Worm (Caenorhabditis elegans): ENCODE data around the gene ZK637.12.
A peak's percentile ranks its signal among the peaks of the same experiment; 100 is the strongest.

ZK637.12 gene

DNA sequence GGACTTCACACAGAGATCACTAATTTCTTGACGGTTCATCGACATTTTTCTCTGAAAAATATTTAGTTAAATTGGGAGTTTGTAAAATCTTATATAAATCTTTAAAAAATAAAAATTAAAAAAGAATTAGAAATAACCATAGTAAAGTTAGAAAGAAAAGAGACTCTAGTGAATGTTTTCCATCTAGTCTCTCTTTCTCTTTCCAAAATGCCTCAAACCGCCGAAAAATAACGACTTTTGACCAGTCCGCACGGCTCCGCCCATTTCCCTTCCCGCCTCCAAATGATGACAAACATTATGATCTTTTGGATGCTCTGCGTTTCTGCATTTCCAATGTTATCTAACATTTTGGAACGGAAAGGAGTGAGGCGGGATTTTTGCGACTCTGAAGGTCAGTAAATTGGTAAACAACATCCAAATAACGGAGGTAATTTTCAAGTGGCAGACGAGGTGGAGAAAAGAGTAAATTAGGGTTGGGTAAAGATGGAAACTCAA is 750 bp upstream of the ZK637.12 start, which contains the start of gene glb-1 (continued):
- TF ChIP-seq grh-1 (GFP tag; IDR thresholded peaks at IDR 0.05) = no peak
- TF ChIP-seq lsy-2 (tag; optimal IDR thresholded peaks at IDR 0.05) = peak; percentile 17
- no peak for TF ChIP-seq F16B12.6 (tag; optimal IDR thresholded peaks at IDR 0.05)
- TF ChIP-seq ama-1 (optimal IDR thresholded peaks at IDR 0.05) = no peak
- TF ChIP-seq nhr-28 (tag; optimal IDR thresholded peaks at IDR 0.05) = no peak
- TF ChIP-seq mdl-1 (tag; optimal IDR thresholded peaks at IDR 0.05) = no peak
- peak; percentile 3 for TF ChIP-seq nhr-71 (tag; optimal IDR thresholded peaks at IDR 0.05)
- no peak for TF ChIP-seq sptf-1 (tag; optimal IDR thresholded peaks at IDR 0.05)
- no peak for TF ChIP-seq nhr-90 (tag; optimal IDR thresholded peaks at IDR 0.05; ENCODE audit: poor library complexity)
- no peak for TF ChIP-seq nhr-19 (GFP tag; conservative IDR thresholded peaks at IDR 0.05)
- peak; percentile 35 for TF ChIP-seq mep-1 (tag; optimal IDR thresholded peaks at IDR 0.05)
- no peak for TF ChIP-seq hpl-2 (GFP tag; optimal IDR thresholded peaks at IDR 0.05)
- no peak for TF ChIP-seq hlh-4 (tag; optimal IDR thresholded peaks at IDR 0.05)
- no peak for TF ChIP-seq nhr-76 (tag; optimal IDR thresholded peaks at IDR 0.05)
- TF ChIP-seq ztf-11 (tag; optimal IDR thresholded peaks at IDR 0.05) = no peak
- TF ChIP-seq snpc-4 (tag; optimal IDR thresholded peaks at IDR 0.05) = no peak
- TF ChIP-seq pqm-1 (tag; optimal IDR thresholded peaks at IDR 0.05) = no peak
- peak; percentile 81 for TF ChIP-seq nhr-85 (tag)
- TF ChIP-seq lir-3 (tag; optimal IDR thresholded peaks at IDR 0.05; ENCODE audit: poor library complexity) = no peak
- peak; percentile 30 for TF ChIP-seq snu-23 (GFP tag; optimal IDR thresholded peaks at IDR 0.05)
- TF ChIP-seq elt-3 (tag; optimal IDR thresholded peaks at IDR 0.05) = peak in 1 of 6 experiments; percentile 3
- TF ChIP-seq pag-3 (tag; optimal IDR thresholded peaks at IDR 0.05; ENCODE audit: borderline replicate concordance, insufficient read depth) = no peak
- TF ChIP-seq ztf-4 (tag; optimal IDR thresholded peaks at IDR 0.05) = no peak
- no peak for TF ChIP-seq aly-2 (tag; optimal IDR thresholded peaks at IDR 0.05)
- no peak for TF ChIP-seq sup-37 (GFP tag; optimal IDR thresholded peaks at IDR 0.05)
- TF ChIP-seq fos-1 (tag; optimal IDR thresholded peaks at IDR 0.05) = no peak
- no peak for TF ChIP-seq mab-9 (GFP tag; IDR thresholded peaks at IDR 0.05)
- no peak for TF ChIP-seq rnt-1 (tag; optimal IDR thresholded peaks at IDR 0.05)

DNA sequence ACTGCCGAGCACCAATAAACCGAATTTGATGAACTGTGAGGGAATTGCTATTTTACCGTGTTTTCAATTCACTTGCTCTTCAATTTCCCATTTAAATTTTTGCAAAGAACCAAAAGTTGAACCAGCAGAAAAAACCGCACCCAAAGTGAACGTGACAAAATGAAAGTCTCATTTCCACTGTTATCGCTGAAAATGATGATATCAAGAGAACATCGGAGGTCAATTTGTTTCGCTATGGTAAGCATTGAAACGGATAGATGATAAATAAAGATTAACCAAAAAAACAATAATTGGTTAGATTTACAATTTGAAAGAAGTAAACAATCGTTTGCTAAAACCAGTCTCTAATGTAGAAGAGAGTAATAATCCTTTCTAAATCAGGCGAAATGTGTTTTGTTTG is 1.5 kb downstream of the ZK637.12 start:
- TF ChIP-seq fkh-8 (tag; optimal IDR thresholded peaks at IDR 0.05) (no peak), alr-1 (tag; optimal IDR thresholded peaks at IDR 0.05; ENCODE audit: borderline replicate concordance) (no peak), blmp-1 (tag; optimal IDR thresholded peaks at IDR 0.05) (peak; percentile 31), ceh-82 (tag; optimal IDR thresholded peaks at IDR 0.05) (no peak), zip-4 (GFP tag; optimal IDR thresholded peaks at IDR 0.05) (no peak), ztf-11 (tag; optimal IDR thresholded peaks at IDR 0.05) (no peak), ceh-88 (GFP tag; IDR thresholded peaks at IDR 0.05) (no peak), aly-2 (tag; optimal IDR thresholded peaks at IDR 0.05) (no peak), skn-1 (tag; optimal IDR thresholded peaks at IDR 0.05) (no peak), nhr-77 (tag; optimal IDR thresholded peaks at IDR 0.05) (no peak), pax-3 (tag; optimal IDR thresholded peaks at IDR 0.05) (no peak), nhr-85 (tag) (peak; percentile 51), zag-1 (tag; optimal IDR thresholded peaks at IDR 0.05) (no peak)

DNA sequence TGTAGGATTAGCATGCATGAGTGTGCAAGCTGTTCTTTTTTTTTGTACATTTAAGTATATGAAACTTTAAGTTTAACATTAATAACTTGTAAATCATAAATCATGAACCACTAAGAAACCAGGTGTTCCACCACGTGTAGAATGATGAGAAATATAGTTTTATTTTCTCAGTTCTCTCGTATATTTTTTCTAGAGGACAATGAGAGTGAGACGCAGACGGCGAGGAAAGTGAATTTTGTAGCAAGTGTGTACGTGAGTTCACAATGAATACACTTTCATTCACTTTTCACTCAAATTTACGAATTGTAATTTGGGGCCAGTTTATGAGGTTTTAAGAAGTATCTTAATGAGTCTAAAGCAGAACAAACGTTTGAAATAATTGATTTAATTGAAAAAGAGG is 2.5 kb downstream of the ZK637.12 start:
- TF ChIP-seq snu-23 (GFP tag; optimal IDR thresholded peaks at IDR 0.05) = peak; percentile 20
- peak in 2 of 3 experiments; percentile 6 to 26 for TF ChIP-seq dpl-1 (GFP tag; optimal IDR thresholded peaks at IDR 0.05)
- TF ChIP-seq rnt-1 (tag; optimal IDR thresholded peaks at IDR 0.05) = no peak
- no peak for TF ChIP-seq nhr-47 (tag; optimal IDR thresholded peaks at IDR 0.05)
- no peak for TF ChIP-seq C04F5.9 (tag; optimal IDR thresholded peaks at IDR 0.05)
- peak; percentile 87 for TF ChIP-seq blmp-1 (tag; optimal IDR thresholded peaks at IDR 0.05)
- peak; percentile 50 for TF ChIP-seq nhr-20 (tag; optimal IDR thresholded peaks at IDR 0.05)
- TF ChIP-seq lin-14 (GFP tag; optimal IDR thresholded peaks at IDR 0.05) = peak; percentile 62
- TF ChIP-seq pqm-1 (tag; optimal IDR thresholded peaks at IDR 0.05) = no peak
- TF ChIP-seq isw-1 (GFP tag; IDR thresholded peaks at IDR 0.05) = no peak
- no peak for TF ChIP-seq nhr-19 (GFP tag; conservative IDR thresholded peaks at IDR 0.05)
- TF ChIP-seq unc-62 (GFP tag; optimal IDR thresholded peaks at IDR 0.05) = no peak
- no peak for TF ChIP-seq aha-1 (tag; optimal IDR thresholded peaks at IDR 0.05)
- TF ChIP-seq aly-2 (tag; optimal IDR thresholded peaks at IDR 0.05) = no peak
- TF ChIP-seq nhr-71 (tag; optimal IDR thresholded peaks at IDR 0.05) = peak; percentile 13
- no peak for TF ChIP-seq ama-1 (optimal IDR thresholded peaks at IDR 0.05)
- no peak for TF ChIP-seq pag-3 (tag; optimal IDR thresholded peaks at IDR 0.05; ENCODE audit: borderline replicate concordance, insufficient read depth)
- TF ChIP-seq nhr-77 (tag; optimal IDR thresholded peaks at IDR 0.05) = no peak
- TF ChIP-seq nhr-90 (tag; optimal IDR thresholded peaks at IDR 0.05; ENCODE audit: poor library complexity) = no peak
- no peak for TF ChIP-seq ces-1 (GFP tag; optimal IDR thresholded peaks at IDR 0.05)
- TF ChIP-seq mep-1 (tag; optimal IDR thresholded peaks at IDR 0.05) = peak; percentile 33
- TF ChIP-seq vab-15 (tag; optimal IDR thresholded peaks at IDR 0.05) = no peak
- TF ChIP-seq lin-39 (tag; optimal IDR thresholded peaks at IDR 0.05) = no peak

All from whole organism, L1 larva.